Worm (Caenorhabditis elegans): Measurements from ENCODE around the gene R09A1.3.

- TF ChIP-seq lin-39 (tag; optimal IDR thresholded peaks at IDR 0.05) (no peak), mml-1 (tag; optimal IDR thresholded peaks at IDR 0.05) (no peak), zag-1 (tag; optimal IDR thresholded peaks at IDR 0.05) (no peak)
These were observed 3.5 kb downstream of the R09A1.3 start, which contains the start of gene pei-2 for ce11 chrV:1023367-1023766.

Data from whole organism, L3 larva.